Fruit fly (Drosophila melanogaster): Measurements from ENCODE around the gene bbx.

bbx gene

DNA sequence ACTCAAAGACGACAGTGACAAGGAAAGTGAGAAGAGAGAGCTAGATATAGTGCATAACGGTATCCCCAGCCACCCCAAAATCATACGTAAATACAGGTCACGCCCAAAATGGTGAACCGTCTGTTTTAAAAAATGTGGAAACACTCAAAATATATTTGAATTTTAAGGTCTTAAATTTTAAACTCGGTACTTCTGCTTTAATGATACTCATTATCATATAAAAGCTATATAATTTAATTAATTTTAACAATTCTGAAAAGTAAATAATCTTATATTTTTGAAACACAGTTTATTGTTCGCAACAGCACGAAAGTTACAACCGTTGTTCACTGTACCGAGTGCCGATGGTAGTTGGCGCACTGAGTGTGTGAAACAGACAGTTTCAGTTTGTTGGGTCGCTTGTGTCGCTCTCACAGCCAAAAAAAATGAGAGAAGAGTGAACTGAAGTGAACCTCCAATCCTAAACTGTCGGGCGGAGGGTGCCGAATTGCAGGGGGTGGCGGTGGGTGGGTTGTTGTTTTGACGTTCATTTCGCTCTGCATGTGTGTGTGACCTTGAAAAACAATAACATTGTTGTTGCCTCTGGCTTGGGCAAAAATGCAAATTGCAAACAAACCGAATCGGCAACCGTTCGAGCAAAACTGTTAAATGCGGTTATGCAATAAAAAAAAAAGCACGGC lies 3.6 kb downstream of the bbx start (continued):
- TF ChIP-seq D19A (tag; optimal IDR thresholded peaks at IDR 0.05) (peak; percentile 88), mirr (GFP tag; optimal IDR thresholded peaks at IDR 0.05) (peak; percentile 47), CG3847 (GFP tag; IDR thresholded peaks at IDR 0.05) (peak; percentile 92), tna (GFP tag; IDR thresholded peaks at IDR 0.05; ENCODE audit: partially characterized antibody) (no peak), sc (optimal IDR thresholded peaks at IDR 0.05) (no peak), sc (GFP tag; optimal IDR thresholded peaks at IDR 0.05) (peak; percentile 84), D (optimal IDR thresholded peaks at IDR 0.05) (no peak), D (GFP tag; optimal IDR thresholded peaks at IDR 0.05) (peak; percentile 90), Pdp1 (GFP tag; optimal IDR thresholded peaks at IDR 0.05) (peak; percentile 54 to 64), CG34422 (GFP tag; IDR thresholded peaks at IDR 0.05) (peak; percentile 88), wor (GFP tag; IDR thresholded peaks at IDR 0.05) (peak; percentile 89), crc (GFP tag; optimal IDR thresholded peaks at IDR 0.05) (no peak), zen2 (GFP tag; IDR thresholded peaks at IDR 0.05; ENCODE audit: partially characterized antibody) (no peak), run (tag; optimal IDR thresholded peaks at IDR 0.05) (peak; percentile 85), CG12391 (tag; optimal IDR thresholded peaks at IDR 0.05) (peak; percentile 93), CG32532 (GFP tag; IDR thresholded peaks at IDR 0.05) (peak; percentile 86), pb (GFP tag; optimal IDR thresholded peaks at IDR 0.05) (no peak), zen (tag; optimal IDR thresholded peaks at IDR 0.05) (peak; percentile 74), bcd (GFP tag; optimal IDR thresholded peaks at IDR 0.05) (peak; percentile 95), hkb (optimal IDR thresholded peaks at IDR 0.05) (no peak), hkb (GFP tag; IDR thresholded peaks at IDR 0.05) (peak; percentile 92), CG18262 (tag; optimal IDR thresholded peaks at IDR 0.05) (peak; percentile 93), danr (GFP tag; IDR thresholded peaks at IDR 0.05) (peak; percentile 76), so (GFP tag; IDR thresholded peaks at IDR 0.05) (peak; percentile 93), ERR (GFP tag; optimal IDR thresholded peaks at IDR 0.05) (no peak), bsh (GFP tag; optimal IDR thresholded peaks at IDR 0.05) (peak; percentile 48 to 90), Usf (GFP tag; optimal IDR thresholded peaks at IDR 0.05) (peak; percentile 70), CG1647 (GFP tag; optimal IDR thresholded peaks at IDR 0.05) (peak; percentile 61), CG6272 (GFP tag; IDR thresholded peaks at IDR 0.05) (peak; percentile 73), CTCF (GFP tag; optimal IDR thresholded peaks at IDR 0.05) (peak; percentile 51), CG11723 (GFP tag; optimal IDR thresholded peaks at IDR 0.05) (peak; percentile 82), CG31441 (GFP tag; IDR thresholded peaks at IDR 0.05) (peak; percentile 92), CG15011 (GFP tag; optimal IDR thresholded peaks at IDR 0.05) (peak; percentile 88), ranshi (GFP tag; IDR thresholded peaks at IDR 0.05) (peak; percentile 87), tup (GFP tag; optimal IDR thresholded peaks at IDR 0.05) (peak; percentile 36), CG8944 (GFP tag; optimal IDR thresholded peaks at IDR 0.05) (peak; percentile 43), GATAe (GFP tag; conservative IDR thresholded peaks at IDR 0.05) (peak; percentile 57; the same call in 1 of the 2 replicates), grn (GFP tag; optimal IDR thresholded peaks at IDR 0.05) (peak; percentile 2), CG14860 (GFP tag; IDR thresholded peaks at IDR 0.05; ENCODE audit: partially characterized antibody) (no peak), ems (GFP tag; optimal IDR thresholded peaks at IDR 0.05) (peak; percentile 45), B-H2 (GFP tag; optimal IDR thresholded peaks at IDR 0.05) (peak; percentile 93), ttk (GFP tag; IDR thresholded peaks at IDR 0.05) (peak; percentile 83), CG17802 (tag; optimal IDR thresholded peaks at IDR 0.05) (peak; percentile 58), CG2199 (GFP tag; IDR thresholded peaks at IDR 0.05) (0 out of 3 replicates have a peak, but pooled peaks have one; percentile 61), lilli (GFP tag; optimal IDR thresholded peaks at IDR 0.05) (peak; percentile 83), shn (GFP tag; optimal IDR thresholded peaks at IDR 0.05) (peak; percentile 26), mld (GFP tag; IDR thresholded peaks at IDR 0.05; ENCODE audit: partially characterized antibody) (no peak), ash1 (GFP tag; optimal IDR thresholded peaks at IDR 0.05) (peak; percentile 57), CG33213 (GFP tag; optimal IDR thresholded peaks at IDR 0.05) (peak; percentile 31), fd102C (GFP tag; optimal IDR thresholded peaks at IDR 0.05) (no peak), D19B (GFP tag; optimal IDR thresholded peaks at IDR 0.05) (peak; percentile 84)

Measured in whole organism, embryonic.